Fruit fly (Drosophila melanogaster): ENCODE results near the gene GstD9.

GstD9 gene

dm6 chr3R:12367464-12367863 lies at the start of gene GstD9:
GstD9 (minus strand) TSS chr3R:12367564.
- TF ChIP-seq Met (GFP tag; optimal IDR thresholded peaks at IDR 0.05) (no peak), Eip78C (GFP tag) (peak; percentile 41)

dm6 chr3R:12413274-12413958 lies 46.1 kb upstream of the GstD9 start, which contains the start of the genes Dip-C and pps:
Dip-C (minus strand) TSS chr3R:12413759.
pps (plus strand) TSS chr3R:12413828.
- TF ChIP-seq Ets21C (GFP tag; optimal IDR thresholded peaks at IDR 0.05) (no peak), CG34406 (GFP tag; optimal IDR thresholded peaks at IDR 0.05) (no peak), CG11762 (GFP tag; optimal IDR thresholded peaks at IDR 0.05; ENCODE audit: insufficient read depth) (no peak), CG11902 (GFP tag; optimal IDR thresholded peaks at IDR 0.05) (no peak), svp (GFP tag) (no peak), esn (GFP tag; optimal IDR thresholded peaks at IDR 0.05) (peak; percentile 32), net (GFP tag; optimal IDR thresholded peaks at IDR 0.05) (no peak), CG3032 (tag; optimal IDR thresholded peaks at IDR 0.05) (peak; percentile 10), Sox14 (GFP tag; optimal IDR thresholded peaks at IDR 0.05) (peak; percentile 63), CG6854 (GFP tag; optimal IDR thresholded peaks at IDR 0.05) (peak; percentile 51)

- TF ChIP-seq cyc (GFP tag; optimal IDR thresholded peaks at IDR 0.05), result no peak
- no peak for TF ChIP-seq Lpt (GFP tag; optimal IDR thresholded peaks at IDR 0.05)
- TF ChIP-seq dac (GFP tag; optimal IDR thresholded peaks at IDR 0.05), result no peak
- no peak for TF ChIP-seq CG3032 (tag; optimal IDR thresholded peaks at IDR 0.05)
- no peak for TF ChIP-seq Eip78C (GFP tag)
- no peak for TF ChIP-seq CG6808 (GFP tag; optimal IDR thresholded peaks at IDR 0.05)
- TF ChIP-seq salr (GFP tag; optimal IDR thresholded peaks at IDR 0.05), result no peak
- no peak for TF ChIP-seq Hr4 (GFP tag; optimal IDR thresholded peaks at IDR 0.05)
- TF ChIP-seq CG32006 (GFP tag; optimal IDR thresholded peaks at IDR 0.05), result no peak
- TF ChIP-seq CG6276 (GFP tag; optimal IDR thresholded peaks at IDR 0.05), result no peak
- no peak for TF ChIP-seq Ets96B (tag; optimal IDR thresholded peaks at IDR 0.05)
- TF ChIP-seq Eip75B (GFP tag; optimal IDR thresholded peaks at IDR 0.05), result no peak
- no peak for TF ChIP-seq CG34406 (GFP tag; optimal IDR thresholded peaks at IDR 0.05)
- no peak for TF ChIP-seq CG16779 (tag; optimal IDR thresholded peaks at IDR 0.05)
- no peak for TF ChIP-seq Gug (GFP tag; IDR thresholded peaks at IDR 0.05)
- TF ChIP-seq OdsH (GFP tag; optimal IDR thresholded peaks at IDR 0.05), result no peak
- TF ChIP-seq dsx (GFP tag; optimal IDR thresholded peaks at IDR 0.05; ENCODE audit: poor library complexity, severe bottlenecking), result no peak
- TF ChIP-seq spab (GFP tag; optimal IDR thresholded peaks at IDR 0.05), result no peak
- TF ChIP-seq eg (GFP tag; IDR thresholded peaks at IDR 0.05), result no peak
- no peak for TF ChIP-seq Ets21C (GFP tag; optimal IDR thresholded peaks at IDR 0.05)
Measured at dm6 chr3R:12411449-12411848, 44.1 kb upstream of the GstD9 start.

dm6 chr3R:12408160-12408559 lies 40.8 kb upstream of the GstD9 start, which contains the start of gene CG5196:
CG5196 (plus strand) TSS chr3R:12408316.
- TF ChIP-seq Sox14 (GFP tag; optimal IDR thresholded peaks at IDR 0.05) (peak; percentile 4), Hr39 (GFP tag; optimal IDR thresholded peaks at IDR 0.05) (no peak), dac (GFP tag; optimal IDR thresholded peaks at IDR 0.05) (no peak), CG8319 (GFP tag; optimal IDR thresholded peaks at IDR 0.05) (no peak), Hr38 (GFP tag; optimal IDR thresholded peaks at IDR 0.05) (no peak), net (GFP tag; optimal IDR thresholded peaks at IDR 0.05) (no peak), CG16779 (tag; optimal IDR thresholded peaks at IDR 0.05) (no peak), Sox102F (GFP tag; optimal IDR thresholded peaks at IDR 0.05) (no peak), ss (GFP tag; optimal IDR thresholded peaks at IDR 0.05) (peak in 1 of 2 experiments; percentile 38), Ets96B (tag; optimal IDR thresholded peaks at IDR 0.05) (peak; percentile 10), esn (GFP tag; optimal IDR thresholded peaks at IDR 0.05) (peak; percentile 25), fkh (GFP tag; optimal IDR thresholded peaks at IDR 0.05) (peak; percentile 93), salr (GFP tag; optimal IDR thresholded peaks at IDR 0.05) (no peak), CG9139 (GFP tag; optimal IDR thresholded peaks at IDR 0.05) (no peak), OdsH (GFP tag; optimal IDR thresholded peaks at IDR 0.05) (no peak), CG6854 (GFP tag; optimal IDR thresholded peaks at IDR 0.05) (peak; percentile 25), CG11294 (GFP tag; IDR thresholded peaks at IDR 0.05) (no peak), Gug (GFP tag; IDR thresholded peaks at IDR 0.05) (no peak), Eip78C (GFP tag) (peak; percentile 67), fd85E (GFP tag; optimal IDR thresholded peaks at IDR 0.05) (no peak), CG6792 (GFP tag; optimal IDR thresholded peaks at IDR 0.05) (no peak), CG6163 (GFP tag; IDR thresholded peaks at IDR 0.05) (peak; percentile 20; the same call in 1 of the 3 replicates), CG15336 (GFP tag; IDR thresholded peaks at IDR 0.05) (0 out of 2 replicates have a peak, but pooled peaks have one; percentile 25)

Measured in whole organism, prepupa.